Fruit fly (Drosophila melanogaster) whole organism, pupa: Measurements from ENCODE around the gene CG42464.

Experiments
- CG12605 ChIP-seq: fragments of 200-800 bp; sonication (Bioruptor generic); IDR thresholded peaks from 2 replicates; pipeline ENCODE4 v1.3.6; 2022; ENCODE audit warnings: missing biosample characterization, missing genetic modification characterization
- CG13204 ChIP-seq: fragments of 200-800 bp; sonication (Bioruptor generic); optimal IDR thresholded peaks from 2 replicates; lab custom pipeline; 2018; ENCODE audit warnings: missing biosample characterization, mild to moderate bottlenecking, missing genetic modification characterization, moderate library complexity
- CG14655 ChIP-seq: fragments of 200-800 bp; sonication (Bioruptor generic); optimal IDR thresholded peaks from 3 replicates; lab custom pipeline; 2017; ENCODE audit warnings: mild to moderate bottlenecking, missing biosample characterization, missing genetic modification reagents, missing genetic modification characterization
- CG17806 ChIP-seq: fragments of 200-800 bp; sonication (Bioruptor generic); optimal IDR thresholded peaks from 2 replicates; lab custom pipeline; 2018; ENCODE audit warnings: missing biosample characterization, mild to moderate bottlenecking, missing genetic modification characterization, moderate library complexity
- CG34367 ChIP-seq: fragments of 200-800 bp; sonication (Bioruptor generic); optimal IDR thresholded peaks from 2 replicates; lab custom pipeline; 2018; ENCODE audit warnings: missing biosample characterization, mild to moderate bottlenecking, missing genetic modification characterization
- CG8301 ChIP-seq: fragments of 200-800 bp; sonication (Bioruptor generic); optimal IDR thresholded peaks from 2 replicates; lab custom pipeline; 2018; ENCODE audit warnings: missing biosample characterization, mild to moderate bottlenecking, missing genetic modification characterization
- D1 ChIP-seq: fragments of 200-800 bp; sonication (Bioruptor generic); optimal IDR thresholded peaks from 2 replicates; lab custom pipeline; 2018; ENCODE audit warnings: missing biosample characterization, mild to moderate bottlenecking, missing genetic modification characterization, moderate library complexity
- Pif1A ChIP-seq: fragments of 200-800 bp; sonication (Bioruptor generic); optimal IDR thresholded peaks from 3 replicates; lab custom pipeline; 2016; ENCODE audit warnings: missing biosample characterization, missing genetic modification characterization

dm6 chr2L:3730182-3730975 lies 31.1 kb downstream of the CG42464 start, which contains the start of gene CG10019:
- TF ChIP-seq Pif1A (GFP tag; lab: Kevin White, UChicago) (no peak), CG17806 (tag; lab: Kevin White, UChicago) (no peak), CG12605 (no peak), CG34367 (tag; lab: Kevin White, UChicago) (no peak), CG13204 (GFP tag; lab: Kevin White, UChicago) (no peak), CG14655 (peak; percentile 4), D1 (tag; lab: Kevin White, UChicago) (no peak), CG8301 (no peak)
